Fruit fly (Drosophila melanogaster): ENCODE measurements around the gene CG5984.

Gene CG5984

DNA sequence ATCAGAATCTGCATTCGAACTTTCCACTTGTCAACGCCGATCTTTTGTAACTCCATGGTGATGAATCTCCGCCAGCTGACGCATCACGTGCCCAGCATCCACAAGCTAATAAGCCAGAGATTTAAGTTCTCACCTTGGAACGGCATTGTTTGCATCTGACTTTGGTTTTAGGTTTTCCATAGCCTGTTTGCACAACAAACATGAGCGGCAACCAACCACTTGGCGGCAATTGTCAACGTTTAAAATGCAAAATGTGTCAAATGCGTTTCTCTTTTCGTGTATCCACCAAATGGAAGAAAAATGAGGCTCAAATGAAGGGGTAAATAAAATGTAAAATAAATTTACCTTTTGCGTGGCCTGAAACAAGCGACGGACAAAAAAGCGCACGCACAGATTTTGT is 45.5 kb downstream of the CG5984 start:
- TF ChIP-seq CG14711 (tag; optimal IDR thresholded peaks at IDR 0.05), result no peak
- no peak for TF ChIP-seq CG11617 (GFP tag; optimal IDR thresholded peaks at IDR 0.05)
- TF ChIP-seq cic (GFP tag; optimal IDR thresholded peaks at IDR 0.05), result no peak
- no peak for TF ChIP-seq pad (GFP tag; optimal IDR thresholded peaks at IDR 0.05)
- no peak for TF ChIP-seq cnc (optimal IDR thresholded peaks at IDR 0.05)
- TF ChIP-seq Mnt (GFP tag; optimal IDR thresholded peaks at IDR 0.05), result no peak

DNA sequence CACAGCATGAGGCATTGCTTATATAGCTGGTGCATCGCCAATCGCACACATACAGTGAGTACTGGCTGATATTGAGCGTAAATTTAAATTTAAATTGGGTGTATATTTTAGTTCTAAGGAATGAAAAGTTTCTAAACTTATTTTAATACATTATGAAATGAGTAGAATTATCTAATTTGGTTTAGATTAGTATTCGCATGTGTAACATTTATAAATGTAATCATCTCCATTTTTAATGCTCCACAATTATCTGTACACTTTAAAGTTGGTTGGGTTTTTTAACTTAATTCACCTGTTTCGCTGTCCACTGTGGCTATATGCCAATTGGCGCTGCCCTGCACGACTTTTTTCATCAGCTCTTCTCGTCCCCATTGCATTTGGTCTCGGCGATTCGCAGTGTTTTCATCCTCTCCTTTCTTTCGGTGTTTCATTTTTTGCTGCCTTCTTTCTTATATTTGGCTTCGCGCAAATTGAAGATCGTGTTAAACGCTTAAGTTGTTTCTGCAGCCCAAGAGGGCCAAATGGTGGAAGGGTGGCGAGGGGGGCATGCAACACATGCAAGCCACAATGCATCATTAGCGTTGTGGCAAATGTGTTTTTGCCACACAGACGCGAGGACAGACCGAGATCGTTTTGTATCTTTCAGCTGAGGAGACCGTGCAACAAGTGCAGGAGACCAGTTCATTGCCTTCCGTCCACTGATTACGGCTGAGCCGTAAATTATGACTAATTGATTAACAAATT is 46.1 kb downstream of the CG5984 start:
- TF ChIP-seq CG7101 (tag; optimal IDR thresholded peaks at IDR 0.05) (no peak), CG11617 (GFP tag; optimal IDR thresholded peaks at IDR 0.05) (no peak), CG33017 (tag; optimal IDR thresholded peaks at IDR 0.05) (no peak), kay (GFP tag; ENCODE audit: borderline replicate concordance) (no peak), cnc (optimal IDR thresholded peaks at IDR 0.05) (no peak), CG12768 (GFP tag; optimal IDR thresholded peaks at IDR 0.05) (no peak), CG14711 (tag; optimal IDR thresholded peaks at IDR 0.05) (no peak), CG7045 (GFP tag; optimal IDR thresholded peaks at IDR 0.05) (no peak), ovo (GFP tag; optimal IDR thresholded peaks at IDR 0.05) (no peak), Crg-1 (GFP tag; optimal IDR thresholded peaks at IDR 0.05) (no peak), pad (GFP tag; optimal IDR thresholded peaks at IDR 0.05) (no peak), Mnt (GFP tag; optimal IDR thresholded peaks at IDR 0.05) (no peak), bab1 (GFP tag; optimal IDR thresholded peaks at IDR 0.05) (no peak), CG1620 (GFP tag; optimal IDR thresholded peaks at IDR 0.05) (no peak), toe (GFP tag; optimal IDR thresholded peaks at IDR 0.05) (no peak), Clk (GFP tag; optimal IDR thresholded peaks at IDR 0.05) (no peak), tj (GFP tag; optimal IDR thresholded peaks at IDR 0.05) (no peak), Hr96 (GFP tag; optimal IDR thresholded peaks at IDR 0.05) (no peak), cic (GFP tag; optimal IDR thresholded peaks at IDR 0.05) (no peak)

DNA sequence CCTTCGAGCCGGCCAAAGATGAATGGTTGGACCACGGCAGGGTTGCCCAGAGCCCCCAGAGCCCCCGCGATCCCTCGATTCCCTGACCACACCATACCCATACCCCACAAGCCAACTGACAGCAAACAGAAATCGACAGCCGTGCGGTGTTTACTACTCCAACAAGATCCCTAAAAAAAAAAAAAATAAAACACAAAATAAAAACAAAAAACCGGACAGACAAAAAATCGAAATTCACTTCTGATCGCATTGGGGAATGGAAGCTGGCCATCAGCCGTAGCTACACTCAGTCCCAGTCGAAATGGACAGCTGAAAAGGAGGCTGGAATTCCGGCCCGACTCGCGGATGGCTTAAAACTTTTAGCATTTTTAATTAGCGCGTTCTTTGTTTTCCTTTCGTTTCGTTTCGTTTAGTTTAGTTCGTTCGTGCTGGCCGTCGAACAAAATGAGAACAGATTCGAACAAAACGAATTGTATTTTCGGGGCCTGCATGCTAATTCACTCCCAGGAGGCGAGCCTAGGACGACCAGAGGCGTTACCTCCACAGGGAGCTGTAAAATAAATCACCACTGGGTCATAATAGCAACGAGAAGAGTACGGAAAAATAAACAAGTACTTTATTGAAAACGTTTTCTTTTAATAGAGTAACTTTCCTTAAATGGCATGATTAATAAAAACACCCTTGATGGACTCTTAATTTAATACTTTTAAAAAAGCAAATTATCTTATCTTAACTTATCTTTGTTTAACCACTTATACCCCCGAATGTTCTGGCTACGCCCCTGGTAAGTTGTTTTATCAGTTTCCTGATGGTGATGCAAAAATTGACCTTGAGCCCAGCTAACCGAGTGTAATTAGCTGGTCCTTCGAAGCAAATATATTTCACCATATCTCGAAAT is 48.7 kb downstream of the CG5984 start:
- TF ChIP-seq Crg-1 (GFP tag; optimal IDR thresholded peaks at IDR 0.05) (no peak), Clk (GFP tag; optimal IDR thresholded peaks at IDR 0.05) (no peak), CG7101 (tag; optimal IDR thresholded peaks at IDR 0.05) (no peak), CG14711 (tag; optimal IDR thresholded peaks at IDR 0.05) (no peak), Hr96 (GFP tag; optimal IDR thresholded peaks at IDR 0.05) (no peak), toe (GFP tag; optimal IDR thresholded peaks at IDR 0.05) (no peak), bab1 (GFP tag; optimal IDR thresholded peaks at IDR 0.05) (no peak), CG5204 (GFP tag; optimal IDR thresholded peaks at IDR 0.05) (no peak), CG1620 (GFP tag; optimal IDR thresholded peaks at IDR 0.05) (no peak), CG33017 (tag; optimal IDR thresholded peaks at IDR 0.05) (no peak), cic (GFP tag; optimal IDR thresholded peaks at IDR 0.05) (no peak), cnc (optimal IDR thresholded peaks at IDR 0.05) (no peak), pad (GFP tag; optimal IDR thresholded peaks at IDR 0.05) (no peak), CG11617 (GFP tag; optimal IDR thresholded peaks at IDR 0.05) (no peak), CG7045 (GFP tag; optimal IDR thresholded peaks at IDR 0.05) (no peak), Mnt (GFP tag; optimal IDR thresholded peaks at IDR 0.05) (no peak), tj (GFP tag; optimal IDR thresholded peaks at IDR 0.05) (no peak), CG12768 (GFP tag; optimal IDR thresholded peaks at IDR 0.05) (no peak), ovo (GFP tag; optimal IDR thresholded peaks at IDR 0.05) (no peak), kay (GFP tag; ENCODE audit: borderline replicate concordance) (no peak)

DNA sequence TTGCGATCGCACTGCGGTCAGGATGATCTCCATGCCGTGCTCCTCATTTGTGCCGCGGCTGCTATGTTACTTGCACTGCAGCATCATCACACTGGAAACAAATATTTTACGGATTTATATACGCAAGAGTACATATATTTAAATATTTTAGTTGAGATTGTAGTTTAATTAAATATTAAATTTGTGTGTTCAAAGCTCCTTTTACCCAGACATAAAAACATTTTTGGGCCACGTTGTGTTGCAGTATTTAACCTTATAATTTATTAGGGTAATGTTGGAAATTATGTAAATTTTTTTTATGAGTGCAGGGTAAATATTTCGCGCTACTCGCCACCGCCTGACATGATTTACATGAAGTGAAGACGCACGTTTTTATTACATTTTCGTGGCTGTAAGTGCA is 50.2 kb downstream of the CG5984 start:
- TF ChIP-seq CG12768 (GFP tag; optimal IDR thresholded peaks at IDR 0.05) (no peak), toe (GFP tag; optimal IDR thresholded peaks at IDR 0.05) (no peak), ovo (GFP tag; optimal IDR thresholded peaks at IDR 0.05) (no peak), tj (GFP tag; optimal IDR thresholded peaks at IDR 0.05) (no peak), CG7101 (tag; optimal IDR thresholded peaks at IDR 0.05) (no peak), Hr96 (GFP tag; optimal IDR thresholded peaks at IDR 0.05) (no peak), Crg-1 (GFP tag; optimal IDR thresholded peaks at IDR 0.05) (no peak), CG1620 (GFP tag; optimal IDR thresholded peaks at IDR 0.05) (no peak), cnc (optimal IDR thresholded peaks at IDR 0.05) (no peak), Mnt (GFP tag; optimal IDR thresholded peaks at IDR 0.05) (no peak), CG11617 (GFP tag; optimal IDR thresholded peaks at IDR 0.05) (no peak), CG14711 (tag; optimal IDR thresholded peaks at IDR 0.05) (no peak), kay (GFP tag; ENCODE audit: borderline replicate concordance) (no peak)

DNA sequence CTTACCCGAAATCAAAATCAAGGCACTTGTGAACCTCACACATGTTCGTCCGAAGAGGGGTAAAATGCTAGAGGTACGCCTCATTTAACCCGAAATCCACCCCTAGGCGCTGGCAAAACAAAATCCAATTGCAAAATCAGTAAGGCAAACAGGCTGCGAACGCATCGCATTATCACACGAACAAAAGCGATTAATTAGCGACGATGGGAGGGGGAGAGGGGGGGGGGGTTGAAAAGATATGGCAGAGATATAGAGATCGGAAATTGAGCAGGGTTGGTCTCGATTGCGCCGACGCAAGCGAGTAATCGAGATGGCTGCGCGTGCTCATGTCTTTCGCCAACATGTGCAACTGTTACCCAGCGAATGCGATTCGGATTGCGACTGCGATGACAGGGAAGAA is 50.9 kb downstream of the CG5984 start:
- TF ChIP-seq pad (GFP tag; optimal IDR thresholded peaks at IDR 0.05) (no peak), tj (GFP tag; optimal IDR thresholded peaks at IDR 0.05) (no peak), bab1 (GFP tag; optimal IDR thresholded peaks at IDR 0.05) (no peak), CG12768 (GFP tag; optimal IDR thresholded peaks at IDR 0.05) (no peak), CG33017 (tag; optimal IDR thresholded peaks at IDR 0.05) (no peak), CG11617 (GFP tag; optimal IDR thresholded peaks at IDR 0.05) (no peak), Mnt (GFP tag; optimal IDR thresholded peaks at IDR 0.05) (no peak), CG1620 (GFP tag; optimal IDR thresholded peaks at IDR 0.05) (no peak), ovo (GFP tag; optimal IDR thresholded peaks at IDR 0.05) (no peak), CG5204 (GFP tag; optimal IDR thresholded peaks at IDR 0.05) (no peak), cic (GFP tag; optimal IDR thresholded peaks at IDR 0.05) (no peak)
